Worm (Caenorhabditis elegans): ENCODE results near the gene srb-5.

ce11 chrII:5166738-5167137 lies 3.6 kb upstream of the srb-5 start, which contains the start of gene srb-3:
- TF ChIP-seq W03F9.2 (tag; optimal IDR thresholded peaks at IDR 0.05), result no peak
- no peak for TF ChIP-seq dao-5 (tag; optimal IDR thresholded peaks at IDR 0.05)
